Worm (Caenorhabditis elegans): ENCODE data around the gene F33G12.3.
A peak's percentile ranks its signal among the peaks of the same experiment; 100 is the strongest.

F33G12.3 gene

ce11 chrII:5048185-5048795, 14.5 kb upstream of the F33G12.3 start (continued):
- TF ChIP-seq pag-3 (tag; optimal IDR thresholded peaks at IDR 0.05; ENCODE audit: borderline replicate concordance, insufficient read depth), result no peak
- TF ChIP-seq fkh-4 (tag; optimal IDR thresholded peaks at IDR 0.05; ENCODE audit: borderline replicate concordance), result no peak
- no peak for TF ChIP-seq tbx-2 (tag; optimal IDR thresholded peaks at IDR 0.05)
- no peak for TF ChIP-seq skn-1 (tag; optimal IDR thresholded peaks at IDR 0.05)
- TF ChIP-seq grh-1 (GFP tag; IDR thresholded peaks at IDR 0.05), result no peak
- TF ChIP-seq pqm-1 (tag; optimal IDR thresholded peaks at IDR 0.05), result no peak
- TF ChIP-seq egl-13 (tag; optimal IDR thresholded peaks at IDR 0.05), result no peak
- TF ChIP-seq fkh-8 (tag; optimal IDR thresholded peaks at IDR 0.05), result no peak
- TF ChIP-seq isw-1 (GFP tag; IDR thresholded peaks at IDR 0.05), result no peak
- TF ChIP-seq ceh-82 (tag; optimal IDR thresholded peaks at IDR 0.05), result no peak
- no peak for TF ChIP-seq hpl-2 (GFP tag; optimal IDR thresholded peaks at IDR 0.05)
- no peak for TF ChIP-seq nhr-19 (GFP tag; conservative IDR thresholded peaks at IDR 0.05)
- TF ChIP-seq elt-3 (tag; optimal IDR thresholded peaks at IDR 0.05), result no peak
- TF ChIP-seq ztf-4 (tag; optimal IDR thresholded peaks at IDR 0.05), result no peak
- no peak for TF ChIP-seq ztf-11 (tag; optimal IDR thresholded peaks at IDR 0.05)
- TF ChIP-seq nhr-71 (tag; optimal IDR thresholded peaks at IDR 0.05), result peak; percentile 23
- TF ChIP-seq irx-1 (tag; optimal IDR thresholded peaks at IDR 0.05), result no peak
- TF ChIP-seq snu-23 (GFP tag; optimal IDR thresholded peaks at IDR 0.05), result peak; percentile 39
- peak; percentile 5 for TF ChIP-seq lir-3 (tag; optimal IDR thresholded peaks at IDR 0.05; ENCODE audit: poor library complexity)
- no peak for TF ChIP-seq fkh-10 (GFP tag; optimal IDR thresholded peaks at IDR 0.05)
- no peak for TF ChIP-seq vab-15 (tag; optimal IDR thresholded peaks at IDR 0.05)
- no peak for TF ChIP-seq aly-2 (tag; optimal IDR thresholded peaks at IDR 0.05)
- TF ChIP-seq mdl-1 (tag; optimal IDR thresholded peaks at IDR 0.05), result no peak
- TF ChIP-seq efl-1 (optimal IDR thresholded peaks at IDR 0.05), result no peak
- TF ChIP-seq efl-1 (GFP tag; optimal IDR thresholded peaks at IDR 0.05 in 1 of 2), result peak in 1 of 2 experiments; percentile 80
- no peak for TF ChIP-seq hlh-4 (tag; optimal IDR thresholded peaks at IDR 0.05)
- TF ChIP-seq xbp-1 (tag; optimal IDR thresholded peaks at IDR 0.05), result no peak
- TF ChIP-seq C34B4.2 (tag; optimal IDR thresholded peaks at IDR 0.05), result no peak
- no peak for TF ChIP-seq nhr-20 (tag; optimal IDR thresholded peaks at IDR 0.05)
- TF ChIP-seq lin-35 (GFP tag; optimal IDR thresholded peaks at IDR 0.05), result peak in 1 of 2 experiments; percentile 49
- no peak for TF ChIP-seq ceh-90 (tag; optimal IDR thresholded peaks at IDR 0.05)
- no peak for TF ChIP-seq dsc-1 (tag; optimal IDR thresholded peaks at IDR 0.05)

ce11 chrII:5047279-5047678, 13.4 kb upstream of the F33G12.3 start:
- TF ChIP-seq mdl-1 (tag; optimal IDR thresholded peaks at IDR 0.05) (peak in 1 of 2 experiments; percentile 6), rnt-1 (tag; optimal IDR thresholded peaks at IDR 0.05) (peak; percentile 38), lin-14 (GFP tag; optimal IDR thresholded peaks at IDR 0.05) (peak; percentile 59), nhr-12 (tag; optimal IDR thresholded peaks at IDR 0.05) (no peak), blmp-1 (tag; optimal IDR thresholded peaks at IDR 0.05) (peak; percentile 29), lin-35 (GFP tag; optimal IDR thresholded peaks at IDR 0.05) (peak; percentile 12 to 14), snu-23 (GFP tag; optimal IDR thresholded peaks at IDR 0.05) (peak; percentile 37), zag-1 (tag; optimal IDR thresholded peaks at IDR 0.05) (no peak), skn-1 (tag; optimal IDR thresholded peaks at IDR 0.05) (peak; percentile 15), lsy-2 (tag; optimal IDR thresholded peaks at IDR 0.05) (peak in 1 of 2 experiments; percentile 29), aly-2 (tag; optimal IDR thresholded peaks at IDR 0.05) (no peak), mep-1 (tag; optimal IDR thresholded peaks at IDR 0.05) (peak; percentile 44), efl-1 (optimal IDR thresholded peaks at IDR 0.05) (peak; percentile 16 to 51), efl-1 (GFP tag; optimal IDR thresholded peaks at IDR 0.05 in 1 of 2) (peak; percentile 10 to 86), hpl-2 (GFP tag; optimal IDR thresholded peaks at IDR 0.05) (no peak), snpc-4 (tag; optimal IDR thresholded peaks at IDR 0.05) (no peak), nhr-85 (tag) (peak; percentile 57)

Data from whole organism, L1 larva.